Fruit fly (Drosophila melanogaster) whole organism, pupa: ENCODE data around the gene Snr1.
A peak's percentile ranks its signal among the peaks of the same experiment; 100 is the strongest.

Experiments used
- CG10348 ChIP-seq: fragments of 200-800 bp; sonication (Bioruptor generic); IDR thresholded peaks from 2 replicates; pipeline ENCODE4 v1.3.6; 2022; ENCODE audit warnings: missing biosample characterization, missing genetic modification characterization
- CG12605 ChIP-seq: fragments of 200-800 bp; sonication (Bioruptor generic); IDR thresholded peaks from 2 replicates; pipeline ENCODE4 v1.3.6; 2022; ENCODE audit warnings: missing biosample characterization, missing genetic modification characterization
- CG13204 ChIP-seq: fragments of 200-800 bp; sonication (Bioruptor generic); optimal IDR thresholded peaks from 2 replicates; lab custom pipeline; 2018; ENCODE audit warnings: missing biosample characterization, mild to moderate bottlenecking, missing genetic modification characterization, moderate library complexity
- CG14655 ChIP-seq: fragments of 200-800 bp; sonication (Bioruptor generic); optimal IDR thresholded peaks from 3 replicates; lab custom pipeline; 2017; ENCODE audit warnings: mild to moderate bottlenecking, missing biosample characterization, missing genetic modification reagents, missing genetic modification characterization
- CG17806 ChIP-seq: fragments of 200-800 bp; sonication (Bioruptor generic); optimal IDR thresholded peaks from 2 replicates; lab custom pipeline; 2018; ENCODE audit warnings: missing biosample characterization, mild to moderate bottlenecking, missing genetic modification characterization, moderate library complexity
- CG34367 ChIP-seq: fragments of 200-800 bp; sonication (Bioruptor generic); optimal IDR thresholded peaks from 2 replicates; lab custom pipeline; 2018; ENCODE audit warnings: missing biosample characterization, mild to moderate bottlenecking, missing genetic modification characterization
- CG4496 ChIP-seq: fragments of 200-800 bp; sonication (Bioruptor generic); IDR thresholded peaks from 3 replicates; pipeline ENCODE4 v1.3.6; 2022; ENCODE audit warnings: missing biosample characterization, missing genetic modification characterization
- CG8301 ChIP-seq: fragments of 200-800 bp; sonication (Bioruptor generic); optimal IDR thresholded peaks from 2 replicates; lab custom pipeline; 2018; ENCODE audit warnings: missing biosample characterization, mild to moderate bottlenecking, missing genetic modification characterization
- CG9948 ChIP-seq: fragments of 200-800 bp; sonication (Bioruptor generic); optimal IDR thresholded peaks from 2 replicates; lab custom pipeline; 2018; ENCODE audit warnings: missing biosample characterization, mild to moderate bottlenecking, missing genetic modification characterization, moderate library complexity
- EcR ChIP-seq: fragments of 200-800 bp; sonication (Bioruptor generic); optimal IDR thresholded peaks from 3 replicates; lab custom pipeline; 2019; ENCODE audit warnings: missing biosample characterization, missing genetic modification characterization, mild to moderate bottlenecking, moderate library complexity, missing genetic modification reagents
- Snoo ChIP-seq: fragments of 200-800 bp; sonication (Bioruptor generic); optimal IDR thresholded peaks from 3 replicates; lab custom pipeline; 2017; ENCODE audit warnings: missing biosample characterization, mild to moderate bottlenecking, missing genetic modification characterization, inconsistent platforms
- fd96Ca ChIP-seq: fragments of 200-800 bp; sonication (Bioruptor generic); IDR thresholded peaks from 3 replicates; pipeline ENCODE4 v1.3.6; 2022; ENCODE audit warnings: missing biosample characterization, missing genetic modification characterization

dm6 chr3R:5518627-5519026 lies 47.9 kb downstream of the Snr1 start:
- TF ChIP-seq fd96Ca (peak; percentile 71; the same call in 2 of the 3 replicates), CG4496 (peak; percentile 64; the same call in 1 of the 3 replicates), EcR (GFP tag; lab: Kevin White, UChicago) (no peak), CG34367 (peak; percentile 34), CG8301 (tag; lab: Kevin White, UChicago) (peak; percentile 61), CG10348 (GFP tag; lab: Robert Waterston, UW) (no peak), CG14655 (GFP tag; lab: Kevin White, UChicago) (peak; percentile 74), CG17806 (tag; lab: Kevin White, UChicago) (peak; percentile 60), CG9948 (tag; lab: Kevin White, UChicago) (peak; percentile 58), Snoo (tag; lab: Kevin White, UChicago) (peak; percentile 75), CG13204 (GFP tag; lab: Kevin White, UChicago) (peak; percentile 47), CG12605 (GFP tag; lab: Robert Waterston, UW) (no peak)
